Fruit fly (Drosophila melanogaster) whole organism, prepupa: ENCODE data around the gene CG8326.

Source experiments
- CG10669 ChIP-seq: fragments of 200-800 bp; sonication (Bioruptor generic); optimal IDR thresholded peaks from 3 replicates; lab custom pipeline; 2018; ENCODE audit warnings: missing biosample characterization, mild to moderate bottlenecking, missing genetic modification characterization, moderate library complexity
- CG11294 ChIP-seq: fragments of 200-800 bp; sonication (Bioruptor generic); IDR thresholded peaks from 2 replicates; pipeline ENCODE4 v1.3.6; 2022; ENCODE audit warnings: missing biosample characterization, missing genetic modification characterization
- CG11762 ChIP-seq: fragments of 200-800 bp; sonication (Bioruptor generic); optimal IDR thresholded peaks from 3 replicates; lab custom pipeline; 2016; ENCODE audit warnings: missing biosample characterization, missing genetic modification characterization; ENCODE audit not compliant: insufficient read depth
- CG11902 ChIP-seq: fragments of 200-800 bp; sonication (Bioruptor generic); optimal IDR thresholded peaks from 3 replicates; lab custom pipeline; 2016; ENCODE audit warnings: missing biosample characterization, missing genetic modification characterization
- CG16779 ChIP-seq: fragments of 200-800 bp; sonication (Bioruptor generic); optimal IDR thresholded peaks from 3 replicates; lab custom pipeline; 2017; ENCODE audit warnings: missing biosample characterization, mild to moderate bottlenecking, missing genetic modification characterization
- CG3032 ChIP-seq: fragments of 200-800 bp; optimal IDR thresholded peaks from 2 replicates; lab custom pipeline; 2019; ENCODE audit warnings: missing biosample characterization, mild to moderate bottlenecking, missing genetic modification characterization, moderate library complexity
- CG32006 ChIP-seq: fragments of 200-800 bp; sonication (Bioruptor generic); optimal IDR thresholded peaks from 3 replicates; lab custom pipeline; 2017; ENCODE audit warnings: missing biosample characterization, mild to moderate bottlenecking, missing genetic modification characterization
- CG4318 ChIP-seq: fragments of 200-800 bp; sonication (Bioruptor generic); optimal IDR thresholded peaks from 3 replicates; lab custom pipeline; 2017; ENCODE audit warnings: missing biosample characterization, mild to moderate bottlenecking, missing genetic modification characterization
- CG6163 ChIP-seq: fragments of 200-800 bp; sonication (Bioruptor generic); IDR thresholded peaks from 3 replicates; pipeline ENCODE4 v1.3.6; 2022; ENCODE audit warnings: missing biosample characterization, missing genetic modification characterization
- CG6276 ChIP-seq: fragments of 200-800 bp; sonication (Bioruptor generic); optimal IDR thresholded peaks from 2 replicates; lab custom pipeline; 2017; ENCODE audit warnings: missing biosample characterization, mild to moderate bottlenecking, missing genetic modification characterization
- CG6792 ChIP-seq: fragments of 200-800 bp; sonication (Bioruptor generic); optimal IDR thresholded peaks from 3 replicates; lab custom pipeline; 2016; ENCODE audit warnings: missing biosample characterization, missing genetic modification characterization
- CG6808 ChIP-seq: fragments of 200-800 bp; sonication (Bioruptor generic); optimal IDR thresholded peaks from 3 replicates; lab custom pipeline; 2017; ENCODE audit warnings: missing biosample characterization, missing genetic modification characterization, mild to moderate bottlenecking, moderate library complexity, missing genetic modification reagents
- CG8119 ChIP-seq: fragments of 200-800 bp; sonication (Bioruptor generic); IDR thresholded peaks from 3 replicates; pipeline ENCODE4 v1.3.6; 2022; ENCODE audit warnings: missing biosample characterization, missing genetic modification characterization
- CG8632 ChIP-seq: fragments of 200-800 bp; sonication (Bioruptor generic); optimal IDR thresholded peaks from 3 replicates; lab custom pipeline; 2016; ENCODE audit warnings: missing biosample characterization, missing genetic modification characterization
- Eip75B ChIP-seq: fragments of 200-800 bp; sonication (Bioruptor generic); optimal IDR thresholded peaks from 3 replicates; lab custom pipeline; 2016; ENCODE audit warnings: missing biosample characterization, missing genetic modification characterization
- Eip78C ChIP-seq: fragments of 200-800 bp; sonication (Bioruptor generic); peaks from one replicate; lab custom pipeline; 2016; ENCODE audit warnings: missing biosample characterization, missing genetic modification characterization
- Eip93F ChIP-seq: fragments of 200-800 bp; sonication (Bioruptor generic); optimal IDR thresholded peaks from 2 replicates; lab custom pipeline; 2016; ENCODE audit warnings: missing biosample characterization, mild to moderate bottlenecking, missing genetic modification characterization
- Ets21C ChIP-seq: fragments of 200-800 bp; sonication (Bioruptor generic); optimal IDR thresholded peaks from 3 replicates; lab custom pipeline; 2016; ENCODE audit warnings: missing biosample characterization, missing genetic modification characterization
- Gug ChIP-seq: fragments of 200-800 bp; sonication (Bioruptor generic); IDR thresholded peaks from 2 replicates; pipeline ENCODE4 v1.3.6; 2022; ENCODE audit warnings: missing biosample characterization, missing genetic modification characterization
- Hr39 ChIP-seq: fragments of 200-800 bp; sonication (Bioruptor generic); optimal IDR thresholded peaks from 2 replicates; lab custom pipeline; 2016; ENCODE audit warnings: missing biosample characterization, missing genetic modification characterization
- Hr4 ChIP-seq: fragments of 200-800 bp; sonication (Bioruptor generic); optimal IDR thresholded peaks from 3 replicates; lab custom pipeline; 2016; ENCODE audit warnings: missing biosample characterization, missing genetic modification characterization
- Lpt ChIP-seq: fragments of 200-800 bp; sonication (Bioruptor generic); optimal IDR thresholded peaks from 3 replicates; lab custom pipeline; 2016; ENCODE audit warnings: missing biosample characterization, missing genetic modification characterization
- Met ChIP-seq: fragments of 200-800 bp; sonication (Bioruptor generic); optimal IDR thresholded peaks from 3 replicates; lab custom pipeline; 2016; ENCODE audit warnings: missing biosample characterization, missing genetic modification characterization
- OdsH ChIP-seq: fragments of 200-800 bp; sonication (Bioruptor generic); optimal IDR thresholded peaks from 3 replicates; lab custom pipeline; 2016; ENCODE audit warnings: missing biosample characterization, missing genetic modification characterization
- Sox14 ChIP-seq: fragments of 200-800 bp; sonication (Bioruptor generic); optimal IDR thresholded peaks from 3 replicates; lab custom pipeline; 2016; ENCODE audit warnings: missing biosample characterization, missing genetic modification characterization
- achi ChIP-seq: fragments of 200-800 bp; sonication (Bioruptor generic); optimal IDR thresholded peaks from 3 replicates; lab custom pipeline; 2016; ENCODE audit warnings: missing biosample characterization, missing genetic modification characterization
- acj6 ChIP-seq: fragments of 200-800 bp; sonication (Bioruptor generic); optimal IDR thresholded peaks from 3 replicates; lab custom pipeline; 2016; ENCODE audit warnings: missing biosample characterization, missing genetic modification characterization
- cyc ChIP-seq: fragments of 200-800 bp; sonication (Bioruptor generic); optimal IDR thresholded peaks from 3 replicates; lab custom pipeline; 2016; ENCODE audit warnings: missing biosample characterization, missing genetic modification characterization
- dsx ChIP-seq: fragments of 200-800 bp; optimal IDR thresholded peaks from 3 replicates; lab custom pipeline; 2019; ENCODE audit warnings: missing biosample characterization, mild to moderate bottlenecking, missing genetic modification characterization, moderate library complexity; ENCODE audit not compliant: poor library complexity, severe bottlenecking
- eg ChIP-seq: fragments of 200-800 bp; sonication (Bioruptor generic); IDR thresholded peaks from 3 replicates; pipeline ENCODE4 v1.3.6; 2022; ENCODE audit warnings: missing biosample characterization, missing genetic modification characterization
- esn ChIP-seq: fragments of 200-800 bp; sonication (Bioruptor generic); optimal IDR thresholded peaks from 2 replicates; lab custom pipeline; 2016; ENCODE audit warnings: missing biosample characterization, mild to moderate bottlenecking, missing genetic modification characterization, moderate library complexity
- fd59A ChIP-seq: fragments of 200-800 bp; sonication (Bioruptor generic); optimal IDR thresholded peaks from 2 replicates; lab custom pipeline; 2017; ENCODE audit warnings: missing biosample characterization, mild to moderate bottlenecking, missing genetic modification characterization, missing genetic modification reagents
- fd85E ChIP-seq: fragments of 200-800 bp; sonication (Bioruptor generic); optimal IDR thresholded peaks from 3 replicates; lab custom pipeline; 2016; ENCODE audit warnings: missing biosample characterization, missing genetic modification characterization
- fkh ChIP-seq: fragments of 200-800 bp; sonication (Bioruptor generic); optimal IDR thresholded peaks from 3 replicates; lab custom pipeline; 2017; ENCODE audit warnings: missing biosample characterization, mild to moderate bottlenecking, missing genetic modification characterization, moderate library complexity
- lz ChIP-seq: fragments of 200-800 bp; sonication (Bioruptor generic); optimal IDR thresholded peaks from 3 replicates; lab custom pipeline; 2016; ENCODE audit warnings: missing biosample characterization, missing genetic modification characterization
- net ChIP-seq: fragments of 200-800 bp; sonication (Bioruptor generic); optimal IDR thresholded peaks from 3 replicates; lab custom pipeline; 2016; ENCODE audit warnings: missing biosample characterization, missing genetic modification characterization
- pdm3 ChIP-seq: fragments of 200-800 bp; sonication (Bioruptor generic); optimal IDR thresholded peaks from 3 replicates; lab custom pipeline; 2016; ENCODE audit warnings: missing biosample characterization, missing genetic modification characterization
- spab ChIP-seq: fragments of 200-800 bp; sonication (Bioruptor generic); optimal IDR thresholded peaks from 2 replicates; lab custom pipeline; 2017; ENCODE audit warnings: missing biosample characterization, mild to moderate bottlenecking, missing genetic modification characterization, missing genetic modification reagents
- ss ChIP-seq, 2 experiments: fragments of 200-800 bp; sonication (Bioruptor generic); optimal IDR thresholded peaks; 2 replicates in 1 of 2; 3 replicates in 1 of 2; lab custom pipeline; 2017 to 2018; ENCODE audit warnings: mild to moderate bottlenecking in 2 of 2, missing biosample characterization in 2 of 2, missing genetic modification characterization in 2 of 2, moderate library complexity in 1 of 2
- svp ChIP-seq: fragments of 200-800 bp; sonication (Bioruptor generic); peaks from one replicate; lab custom pipeline; 2016; ENCODE audit warnings: missing biosample characterization, missing genetic modification characterization
- topi ChIP-seq: fragments of 200-800 bp; sonication (Bioruptor generic); optimal IDR thresholded peaks from 3 replicates; lab custom pipeline; 2016; ENCODE audit warnings: missing biosample characterization, missing genetic modification characterization
- vri ChIP-seq: fragments of 200-800 bp; sonication (Bioruptor generic); optimal IDR thresholded peaks from 3 replicates; lab custom pipeline; 2016; ENCODE audit warnings: missing biosample characterization, mild to moderate bottlenecking, missing genetic modification characterization

Gene CG8326

dm6 chrX:17624983-17625401 is 4.3 kb downstream of the CG8326 start (continued):
- peak; percentile 86 for TF ChIP-seq acj6
- peak; percentile 63 for TF ChIP-seq fd85E (GFP tag; lab: Kevin White, UChicago)
- TF ChIP-seq CG32006 (GFP tag; lab: Kevin White, UChicago) = peak; percentile 92
- peak; percentile 85 for TF ChIP-seq Lpt (GFP tag; lab: Kevin White, UChicago)
- peak; percentile 90 for TF ChIP-seq OdsH (GFP tag; lab: Kevin White, UChicago)
- TF ChIP-seq pdm3 (GFP tag; lab: Kevin White, UChicago) = peak; percentile 90
- TF ChIP-seq CG6163 (GFP tag; lab: Robert Waterston, UW) = peak; percentile 86
- peak; percentile 89 for TF ChIP-seq CG8632 (GFP tag; lab: Kevin White, UChicago)
- peak; percentile 72 for TF ChIP-seq fd59A
- peak; percentile 95 for TF ChIP-seq esn (GFP tag; lab: Kevin White, UChicago)
- TF ChIP-seq Ets21C (GFP tag; lab: Kevin White, UChicago) = peak; percentile 89
- peak; percentile 86 for TF ChIP-seq CG10669 (GFP tag; lab: Kevin White, UChicago)
- peak; percentile 90 for TF ChIP-seq Eip75B (GFP tag; lab: Kevin White, UChicago)
- TF ChIP-seq CG4318 = peak; percentile 79

DNA sequence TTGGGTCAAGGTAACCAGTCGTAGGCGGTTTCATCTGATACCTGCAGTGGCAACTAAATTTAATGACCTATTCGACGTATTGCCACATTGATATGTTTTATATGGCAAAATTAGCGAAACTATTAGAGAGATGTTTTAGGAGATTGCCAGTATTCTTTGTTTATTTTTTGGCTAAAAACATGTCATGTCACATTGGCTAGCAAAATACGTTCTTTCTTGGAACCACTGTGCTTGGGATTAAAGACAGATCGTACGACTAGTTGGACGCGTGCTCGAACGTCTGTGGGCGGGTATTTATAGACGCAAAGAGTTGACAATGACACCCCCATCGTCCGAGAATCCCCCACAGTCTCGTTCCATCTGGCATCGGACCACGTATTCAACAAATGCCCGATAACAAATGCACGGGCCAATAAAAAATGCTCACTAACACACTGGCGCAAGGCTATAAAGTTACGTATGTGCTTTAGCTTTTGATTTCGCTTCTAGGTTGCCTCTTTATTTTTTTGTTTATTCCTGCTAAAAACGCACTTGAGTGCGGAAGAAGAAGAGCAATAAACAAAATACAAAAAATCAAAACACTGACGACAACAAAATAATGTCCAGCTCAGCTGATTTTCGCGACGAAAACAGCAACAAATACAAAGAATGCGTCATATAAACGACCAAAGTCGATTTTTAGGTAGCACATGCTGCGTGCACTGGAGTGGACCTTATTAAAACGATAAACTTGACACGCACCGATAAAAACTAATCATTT is 4.9 kb downstream of the CG8326 start:
- TF ChIP-seq lz (GFP tag; lab: Kevin White, UChicago) = no peak
- no peak for TF ChIP-seq Gug
- no peak for TF ChIP-seq fkh (GFP tag; lab: Kevin White, UChicago)
- TF ChIP-seq Eip78C = peak; percentile 61
- no peak for TF ChIP-seq fd85E (GFP tag; lab: Kevin White, UChicago)
- no peak for TF ChIP-seq dsx (GFP tag; lab: Kevin White, UChicago)
- TF ChIP-seq CG6792 (GFP tag; lab: Kevin White, UChicago) = no peak
- no peak for TF ChIP-seq CG11762 (GFP tag; lab: Kevin White, UChicago)
- TF ChIP-seq Ets21C (GFP tag; lab: Kevin White, UChicago) = no peak
- TF ChIP-seq cyc = no peak
- 0 out of 3 replicates have a peak, but pooled peaks have one; percentile 7 for TF ChIP-seq eg
- peak; percentile 93 for TF ChIP-seq vri
- no peak for TF ChIP-seq Eip93F (GFP tag; lab: Kevin White, UChicago)
- no peak for TF ChIP-seq CG6808 (GFP tag; lab: Kevin White, UChicago)
- 0 out of 2 replicates have a peak, but pooled peaks have one; percentile 23 for TF ChIP-seq CG11294 (GFP tag; lab: Robert Waterston, UW)
- TF ChIP-seq net = no peak
- TF ChIP-seq Hr39 (GFP tag; lab: Kevin White, UChicago) = no peak
- no peak for TF ChIP-seq CG6276 (GFP tag; lab: Kevin White, UChicago)
- no peak for TF ChIP-seq topi
- no peak for TF ChIP-seq Hr4 (GFP tag; lab: Kevin White, UChicago)
- TF ChIP-seq achi (GFP tag; lab: Kevin White, UChicago) = no peak
- TF ChIP-seq svp (GFP tag; lab: Kevin White, UChicago) = no peak
- TF ChIP-seq spab (GFP tag; lab: Kevin White, UChicago) = no peak
- peak; percentile 7 for TF ChIP-seq CG32006 (GFP tag; lab: Kevin White, UChicago)
- TF ChIP-seq ss (GFP tag; optimal IDR thresholded peaks at IDR 0.05; lab: Kevin White, UChicago) = no peak
- TF ChIP-seq Met (GFP tag; lab: Kevin White, UChicago) = no peak

- no peak for TF ChIP-seq net
- TF ChIP-seq Ets21C (GFP tag; lab: Kevin White, UChicago) = no peak
- no peak for TF ChIP-seq CG11902 (GFP tag; lab: Kevin White, UChicago)
- TF ChIP-seq CG10669 (GFP tag; lab: Kevin White, UChicago) = no peak
- no peak for TF ChIP-seq CG16779 (tag; lab: Kevin White, UChicago)
- no peak for TF ChIP-seq dsx (GFP tag; lab: Kevin White, UChicago)
- TF ChIP-seq CG6163 (GFP tag; lab: Robert Waterston, UW) = no peak
- no peak for TF ChIP-seq fkh (GFP tag; lab: Kevin White, UChicago)
- TF ChIP-seq Sox14 (GFP tag; lab: Kevin White, UChicago) = no peak
- no peak for TF ChIP-seq eg
- no peak for TF ChIP-seq CG6808 (GFP tag; lab: Kevin White, UChicago)
- TF ChIP-seq CG8119 = no peak
- no peak for TF ChIP-seq vri
- no peak for TF ChIP-seq Eip75B (GFP tag; lab: Kevin White, UChicago)
- TF ChIP-seq CG3032 (tag; lab: Kevin White, UChicago) = no peak
These were observed 7.1 kb downstream of the CG8326 start for dm6 chrX:17622187-17622586.
